Worm (Caenorhabditis elegans) whole organism, L1 larva: ENCODE measurements around the gene C39B10.4.

Experiments
- C34B4.2 ChIP-seq: sonication (generic microtip); optimal IDR thresholded peaks from 2 replicates; lab custom pipeline; 2017; ENCODE audit warnings: mild to moderate bottlenecking, missing genetic modification characterization, missing compliant biosample characterization
- egl-27 ChIP-seq, 2 experiments: fragments of 150-350 bp in 1 of 2; sonication (generic microtip); optimal IDR thresholded peaks; 3 replicates each; lab custom pipeline; 2017 to 2018; ENCODE audit warnings: missing biosample characterization in 2 of 2, missing genetic modification characterization in 2 of 2, missing genetic modification reagents in 2 of 2
- fos-1 ChIP-seq: fragments of 150-350 bp; optimal IDR thresholded peaks from 2 replicates; lab custom pipeline; 2014; ENCODE audit warnings: missing biosample characterization, missing genetic modification characterization
- nhr-28 ChIP-seq: fragments of 150-350 bp; optimal IDR thresholded peaks from 2 replicates; lab custom pipeline; 2014; ENCODE audit warnings: missing biosample characterization, missing genetic modification characterization
- nhr-71 ChIP-seq: sonication (generic microtip); optimal IDR thresholded peaks from 2 replicates; lab custom pipeline; 2016; ENCODE audit warnings: mild to moderate bottlenecking, missing genetic modification characterization, moderate library complexity, missing compliant biosample characterization
- nhr-76 ChIP-seq: sonication (generic microtip); optimal IDR thresholded peaks from 2 replicates; lab custom pipeline; 2017; ENCODE audit warnings: missing biosample characterization, missing genetic modification characterization
- zag-1 ChIP-seq: fragments of 150-350 bp; optimal IDR thresholded peaks from 2 replicates; lab custom pipeline; 2014; ENCODE audit warnings: missing biosample characterization, missing genetic modification characterization
- ztf-11 ChIP-seq, 2 experiments: sonication (generic microtip); optimal IDR thresholded peaks; 2 replicates each; lab custom pipeline; 2016 to 2017; ENCODE audit warnings: missing genetic modification characterization in 2 of 2, missing biosample characterization in 1 of 2, missing compliant biosample characterization in 1 of 2

- TF ChIP-seq nhr-76 (no peak), C34B4.2 (tag; lab: Kevin White, UChicago) (no peak), egl-27 (tag; optimal IDR thresholded peaks at IDR 0.05; lab: Kevin White, UChicago) (no peak), nhr-28 (tag; lab: Kevin White, UChicago) (no peak), fos-1 (tag; lab: Kevin White, UChicago) (no peak), zag-1 (tag; lab: Kevin White, UChicago) (no peak), ztf-11 (tag; optimal IDR thresholded peaks at IDR 0.05; lab: Kevin White, UChicago) (no peak), nhr-71 (tag; lab: Kevin White, UChicago) (no peak)
Observed at ce11 chrX:10406850-10407249, 38.0 kb upstream of the C39B10.4 start, which contains the start of gene ZC504.1.
